Worm (Caenorhabditis elegans): ENCODE measurements around the gene R07A4.2.

The R07A4.2 gene

DNA sequence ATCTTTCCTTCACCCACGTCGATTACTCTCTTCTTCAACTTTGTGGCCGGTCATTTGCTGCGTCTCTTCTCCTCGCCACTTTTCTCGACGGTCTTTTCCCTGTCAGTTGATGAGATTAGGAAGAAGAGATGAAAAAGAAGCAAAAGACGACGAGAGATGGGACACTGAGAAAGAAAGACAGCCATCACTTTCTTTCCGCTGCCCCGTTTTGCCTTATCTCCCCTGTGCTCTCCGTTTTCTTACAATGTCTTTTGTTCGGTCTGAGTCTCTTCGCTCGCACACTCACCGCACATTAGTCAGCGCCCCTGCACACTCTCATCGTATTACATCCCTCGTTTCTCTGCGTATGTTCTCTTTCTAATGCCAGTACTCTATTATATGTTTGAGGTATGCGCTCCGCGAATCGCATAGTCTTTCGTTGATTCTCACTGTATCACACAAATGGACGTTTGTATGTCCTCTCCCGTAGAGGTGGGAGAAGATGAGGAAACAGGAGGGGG lies 19.9 kb upstream of the R07A4.2 start (continued):
- TF ChIP-seq ztf-4 (tag; optimal IDR thresholded peaks at IDR 0.05) (peak; percentile 90), sma-3 (GFP tag; optimal IDR thresholded peaks at IDR 0.05) (peak; percentile 98), lin-39 (tag; optimal IDR thresholded peaks at IDR 0.05) (peak; percentile 85), lsy-2 (tag; optimal IDR thresholded peaks at IDR 0.05) (peak; percentile 62 to 94), nhr-6 (tag; optimal IDR thresholded peaks at IDR 0.05) (peak; percentile 98), F13H6.1 (tag; optimal IDR thresholded peaks at IDR 0.05) (peak; percentile 100), mbf-1 (tag; optimal IDR thresholded peaks at IDR 0.05) (no peak), ceh-82 (tag; optimal IDR thresholded peaks at IDR 0.05) (peak; percentile 29), lin-13 (GFP tag; optimal IDR thresholded peaks at IDR 0.05) (peak; percentile 89), R02D3.7 (tag; optimal IDR thresholded peaks at IDR 0.05) (no peak), gmeb-1 (tag; optimal IDR thresholded peaks at IDR 0.05) (peak; percentile 73), snpc-4 (tag; optimal IDR thresholded peaks at IDR 0.05) (peak; percentile 85), aly-2 (tag; optimal IDR thresholded peaks at IDR 0.05) (no peak), unc-62 (GFP tag; optimal IDR thresholded peaks at IDR 0.05) (peak; percentile 94), elt-3 (tag; optimal IDR thresholded peaks at IDR 0.05) (no peak), ztf-1 (GFP tag; conservative IDR thresholded peaks at IDR 0.05) (no peak), elt-1 (tag; optimal IDR thresholded peaks at IDR 0.05) (peak; percentile 75), unc-39 (tag; optimal IDR thresholded peaks at IDR 0.05) (no peak), ZK546.5 (tag; optimal IDR thresholded peaks at IDR 0.05) (peak; percentile 19), egl-27 (tag; optimal IDR thresholded peaks at IDR 0.05) (peak; percentile 99), nhr-237 (tag; optimal IDR thresholded peaks at IDR 0.05) (peak; percentile 60)

ce11 chrX:10763383-10763782 lies 17.1 kb upstream of the R07A4.2 start:
- TF ChIP-seq lin-11 (tag; optimal IDR thresholded peaks at IDR 0.05) = no peak
- no peak for TF ChIP-seq nhr-10 (tag; optimal IDR thresholded peaks at IDR 0.05)
- no peak for TF ChIP-seq ceh-16 (tag; optimal IDR thresholded peaks at IDR 0.05)
- no peak for TF ChIP-seq fos-1 (tag; optimal IDR thresholded peaks at IDR 0.05)
- TF ChIP-seq nhr-23 (tag; optimal IDR thresholded peaks at IDR 0.05) = no peak
- TF ChIP-seq nhr-21 (tag; optimal IDR thresholded peaks at IDR 0.05) = no peak
- no peak for TF ChIP-seq alr-1 (tag; optimal IDR thresholded peaks at IDR 0.05)

ce11 chrX:10760958-10761357 lies 14.7 kb upstream of the R07A4.2 start:
- TF ChIP-seq unc-55 (GFP tag; optimal IDR thresholded peaks at IDR 0.05) (no peak), fos-1 (tag; optimal IDR thresholded peaks at IDR 0.05) (peak; percentile 43), sma-9 (GFP tag; optimal IDR thresholded peaks at IDR 0.05) (peak; percentile 68), sma-9 (tag; optimal IDR thresholded peaks at IDR 0.05) (no peak), sma-3 (GFP tag; optimal IDR thresholded peaks at IDR 0.05) (no peak), sem-4 (tag; optimal IDR thresholded peaks at IDR 0.05) (no peak), F13H6.1 (tag; optimal IDR thresholded peaks at IDR 0.05) (no peak)

DNA sequence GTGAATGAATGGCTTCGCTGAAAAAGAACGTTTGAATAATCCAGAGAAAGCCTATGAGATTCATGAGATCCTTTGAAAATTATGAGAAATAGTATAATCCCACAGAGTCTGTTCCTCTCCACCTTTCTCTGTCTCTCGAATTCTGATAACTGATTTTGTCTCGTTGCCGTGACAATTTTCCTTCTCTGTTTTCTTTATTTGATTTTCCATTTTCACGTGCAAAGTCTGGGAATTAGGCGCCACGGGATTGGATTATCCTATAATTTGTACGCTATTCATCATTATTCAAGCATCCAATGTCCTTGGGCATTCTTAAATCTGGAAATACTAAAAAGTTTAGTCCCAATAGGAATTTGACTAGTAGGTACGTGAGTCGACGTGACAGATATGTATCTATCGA lies 12.2 kb upstream of the R07A4.2 start:
- TF ChIP-seq zag-1 (tag; optimal IDR thresholded peaks at IDR 0.05) (no peak), sma-9 (GFP tag; optimal IDR thresholded peaks at IDR 0.05) (no peak), sma-9 (tag; optimal IDR thresholded peaks at IDR 0.05) (no peak), mbf-1 (tag; optimal IDR thresholded peaks at IDR 0.05) (no peak), C34F6.9 (tag; optimal IDR thresholded peaks at IDR 0.05) (no peak), ztf-1 (GFP tag; conservative IDR thresholded peaks at IDR 0.05) (no peak), nhr-21 (tag; optimal IDR thresholded peaks at IDR 0.05) (no peak), nhr-11 (tag; optimal IDR thresholded peaks at IDR 0.05) (no peak), ztf-4 (tag; optimal IDR thresholded peaks at IDR 0.05) (no peak), sem-4 (tag; optimal IDR thresholded peaks at IDR 0.05) (no peak), nhr-129 (tag; optimal IDR thresholded peaks at IDR 0.05) (no peak), egl-27 (tag; optimal IDR thresholded peaks at IDR 0.05) (no peak), nhr-237 (tag; optimal IDR thresholded peaks at IDR 0.05) (no peak), nhr-12 (tag; optimal IDR thresholded peaks at IDR 0.05) (no peak), nhr-77 (tag; optimal IDR thresholded peaks at IDR 0.05) (no peak), snpc-4 (tag; optimal IDR thresholded peaks at IDR 0.05) (no peak), unc-55 (GFP tag; optimal IDR thresholded peaks at IDR 0.05) (no peak)

Measured in whole organism, L2 larva.